Worm (Caenorhabditis elegans) whole organism, L4 larva: ENCODE data around the gene ZK688.1.

Experiments
- dpl-1 ChIP-seq: fragments of 150-350 bp; optimal IDR thresholded peaks from 2 replicates; lab custom pipeline; 2014; ENCODE audit warnings: missing biosample characterization, missing genetic modification reagents, missing genetic modification characterization
- nhr-28 ChIP-seq: fragments of 150-350 bp; optimal IDR thresholded peaks from 2 replicates; lab custom pipeline; 2014; ENCODE audit warnings: missing biosample characterization, missing genetic modification characterization
- pqm-1 ChIP-seq: sonication (generic microtip); optimal IDR thresholded peaks from 2 replicates; lab custom pipeline; 2017; ENCODE audit warnings: missing biosample characterization, missing genetic modification characterization
- unc-62 ChIP-seq, 3 experiments: fragments of 150-350 bp in 1 of 3; sonication (generic microtip); optimal IDR thresholded peaks in 2 of 3; peaks in 1 of 3; 1 replicate in 1 of 3; 2 replicates in 2 of 3; lab custom pipeline; 2014 to 2017; ENCODE audit warnings: missing biosample characterization in 3 of 3, missing genetic modification characterization in 3 of 3, missing genetic modification reagents in 3 of 3, missing genotype in 1 of 3
- zfp-3 ChIP-seq: fragments of 200-800 bp; sonication (Bioruptor generic); conservative IDR thresholded peaks from 2 replicates; pipeline ENCODE4 v1.3.6; 2022; ENCODE audit warnings: missing genetic modification reagents, missing genetic modification characterization, missing compliant biosample characterization
- ztf-11 ChIP-seq: fragments of 150-350 bp; optimal IDR thresholded peaks from 2 replicates; lab custom pipeline; 2014; ENCODE audit warnings: missing biosample characterization, missing genetic modification characterization

ce11 chrIII:7937548-7937947 lies 28.2 kb downstream of the ZK688.1 start, which contains the start of gene C29E4.10:
- TF ChIP-seq ztf-11, result no peak
- TF ChIP-seq zfp-3 (GFP tag; lab: Robert Waterston, UW), result no peak
- TF ChIP-seq nhr-28 (tag; lab: Kevin White, UChicago), result no peak
- TF ChIP-seq dpl-1 (GFP tag; lab: Kevin White, UChicago), result no peak
- TF ChIP-seq pqm-1 (tag; lab: Kevin White, UChicago), result no peak
- TF ChIP-seq unc-62 (GFP tag; optimal IDR thresholded peaks at IDR 0.05 in 1 of 2; lab: Kevin White, UChicago), result no peak
- no peak for TF ChIP-seq unc-62 (tag; optimal IDR thresholded peaks at IDR 0.05; lab: Kevin White, UChicago)
